Fruit fly (Drosophila melanogaster) whole organism, embryonic: Measurements from ENCODE around the gene CG2961.
A peak's percentile ranks its signal among the peaks of the same experiment; 100 is the strongest.

Experiments
- B-H2 ChIP-seq: fragments of 200-800 bp; sonication (Bioruptor generic); optimal IDR thresholded peaks from 2 replicates; lab custom pipeline; 2018; ENCODE audit warnings: missing biosample characterization, mild to moderate bottlenecking, missing genetic modification characterization
- Bdp1 ChIP-seq: fragments of 200-800 bp; sonication (Bioruptor generic); optimal IDR thresholded peaks from 3 replicates; lab custom pipeline; 2016; ENCODE audit warnings: missing biosample characterization, missing genetic modification characterization
- CG10979 ChIP-seq: fragments of 200-800 bp; sonication (Bioruptor generic); optimal IDR thresholded peaks from 2 replicates; lab custom pipeline; 2018; ENCODE audit warnings: missing biosample characterization, mild to moderate bottlenecking, missing genetic modification characterization, moderate library complexity
- CG11456 ChIP-seq: fragments of 200-800 bp; sonication (Bioruptor generic); IDR thresholded peaks from 3 replicates; pipeline ENCODE4 v1.3.6; 2022; ENCODE audit warnings: missing biosample characterization, missing genetic modification characterization
- CG11695 ChIP-seq: fragments of 200-800 bp; sonication (Bioruptor generic); IDR thresholded peaks from 3 replicates; pipeline ENCODE4 v1.3.6; 2022; ENCODE audit warnings: missing biosample characterization, missing genetic modification characterization
- CG11696 ChIP-seq: fragments of 200-800 bp; sonication (Bioruptor generic); IDR thresholded peaks from 2 replicates; pipeline ENCODE4 v1.3.6; 2022; ENCODE audit warnings: missing biosample characterization, missing genetic modification characterization
- CG12155 ChIP-seq: fragments of 200-800 bp; sonication (Bioruptor generic); optimal IDR thresholded peaks from 3 replicates; lab custom pipeline; 2016; ENCODE audit warnings: missing biosample characterization, missing genetic modification characterization
- CG12942 ChIP-seq: fragments of 200-800 bp; sonication (Bioruptor generic); optimal IDR thresholded peaks from 3 replicates; lab custom pipeline; 2016; ENCODE audit warnings: missing biosample characterization, missing genetic modification characterization
- CG13894 ChIP-seq: fragments of 200-800 bp; sonication (Bioruptor generic); optimal IDR thresholded peaks from 3 replicates; lab custom pipeline; 2018; ENCODE audit warnings: missing biosample characterization, mild to moderate bottlenecking, missing genetic modification characterization, moderate library complexity
- CG14014 ChIP-seq: fragments of 200-800 bp; sonication (Bioruptor generic); IDR thresholded peaks from 2 replicates; pipeline ENCODE4 v1.3.6; 2022; ENCODE audit warnings: missing biosample characterization, missing genetic modification characterization
- CG15514 ChIP-seq: fragments of 200-800 bp; sonication (Bioruptor generic); optimal IDR thresholded peaks from 3 replicates; lab custom pipeline; 2017; ENCODE audit warnings: missing biosample characterization, missing genetic modification characterization, mild to moderate bottlenecking, moderate library complexity, missing genetic modification reagents
- CG16779 ChIP-seq: fragments of 200-800 bp; sonication (Bioruptor generic); IDR thresholded peaks from 2 replicates; pipeline ENCODE4 v1.3.6; 2022; ENCODE audit warnings: missing biosample characterization, missing genetic modification characterization
- CG17912 ChIP-seq: fragments of 200-800 bp; sonication (Bioruptor generic); optimal IDR thresholded peaks from 2 replicates; lab custom pipeline; 2018; ENCODE audit warnings: missing biosample characterization, mild to moderate bottlenecking, missing genetic modification characterization
- CG18011 ChIP-seq: fragments of 200-800 bp; sonication (Bioruptor generic); optimal IDR thresholded peaks from 2 replicates; lab custom pipeline; 2017; ENCODE audit warnings: missing biosample characterization, missing genetic modification characterization, mild to moderate bottlenecking, moderate library complexity, missing genotype
- CG1832 ChIP-seq: fragments of 200-800 bp; sonication (Bioruptor generic); optimal IDR thresholded peaks from 2 replicates; lab custom pipeline; 2017; ENCODE audit warnings: missing biosample characterization, mild to moderate bottlenecking, missing genetic modification characterization, inconsistent platforms
- CG4424 ChIP-seq: fragments of 200-800 bp; sonication (Bioruptor generic); optimal IDR thresholded peaks from 3 replicates; lab custom pipeline; 2016; ENCODE audit warnings: missing biosample characterization, missing genetic modification characterization
- CG4707 ChIP-seq: fragments of 200-800 bp; sonication (Bioruptor generic); optimal IDR thresholded peaks from 2 replicates; lab custom pipeline; 2018; ENCODE audit warnings: missing biosample characterization, mild to moderate bottlenecking, missing genetic modification characterization, moderate library complexity
- CG5245 ChIP-seq: fragments of 200-800 bp; sonication (Bioruptor generic); optimal IDR thresholded peaks from 3 replicates; lab custom pipeline; 2016; ENCODE audit warnings: missing biosample characterization, missing genetic modification characterization
- CG6791 ChIP-seq: fragments of 200-800 bp; sonication (Bioruptor generic); IDR thresholded peaks from 3 replicates; pipeline ENCODE4 v1.3.6; 2022; ENCODE audit warnings: missing biosample characterization, missing genetic modification characterization; ENCODE audit not compliant: partially characterized antibody
- CG8388 ChIP-seq: fragments of 200-800 bp; sonication (Bioruptor generic); optimal IDR thresholded peaks from 2 replicates; lab custom pipeline; 2019; ENCODE audit warnings: missing biosample characterization, mild to moderate bottlenecking, missing genetic modification characterization, moderate library complexity
- CG9817 ChIP-seq: fragments of 200-800 bp; sonication (Bioruptor generic); optimal IDR thresholded peaks from 2 replicates; lab custom pipeline; 2018; ENCODE audit warnings: missing biosample characterization, mild to moderate bottlenecking, missing genetic modification characterization, moderate library complexity
- CG9932 ChIP-seq: fragments of 200-800 bp; sonication (Bioruptor generic); IDR thresholded peaks from 2 replicates; pipeline ENCODE4 v1.3.6; 2022; ENCODE audit warnings: missing biosample characterization, missing genetic modification characterization
- CTCF ChIP-seq: fragments of 200-800 bp; sonication (Bioruptor generic); optimal IDR thresholded peaks from 2 replicates; lab custom pipeline; 2017; ENCODE audit warnings: missing biosample characterization, mild to moderate bottlenecking, missing genetic modification characterization, moderate library complexity
- Dfd ChIP-seq, 2 experiments: fragments of >200 bp; optimal IDR thresholded peaks; 2 replicates each; lab custom pipeline; 2017; ENCODE audit warnings: missing biosample characterization in 2 of 2, missing genetic modification characterization in 2 of 2
- Drgx ChIP-seq: fragments of 200-800 bp; sonication (Bioruptor generic); IDR thresholded peaks from 2 replicates; pipeline ENCODE4 v1.3.6; 2022; ENCODE audit warnings: missing biosample characterization, missing genetic modification characterization
- E2f2 ChIP-seq: fragments of 200-800 bp; sonication (Bioruptor generic); IDR thresholded peaks from 2 replicates; pipeline ENCODE4 v1.3.6; 2022; ENCODE audit warnings: missing biosample characterization, missing genetic modification characterization
- GATAe ChIP-seq: fragments of 200-800 bp; sonication (Bioruptor generic); conservative IDR thresholded peaks from 2 replicates; pipeline ENCODE4 v1.3.6; 2022; ENCODE audit warnings: missing biosample characterization, missing genetic modification characterization
- Med ChIP-seq: fragments of 200-800 bp; sonication (Bioruptor generic); peaks from one replicate; lab custom pipeline; 2016; ENCODE audit warnings: missing biosample characterization, missing genetic modification characterization, mild to moderate bottlenecking, inconsistent platforms, moderate library complexity
- Nf-YC ChIP-seq: fragments of 200-800 bp; optimal IDR thresholded peaks from 3 replicates; lab custom pipeline; 2019; ENCODE audit warnings: missing biosample characterization, mild to moderate bottlenecking, missing genetic modification characterization, moderate library complexity
- Sry-β ChIP-seq: fragments of 200-800 bp; sonication (Bioruptor generic); optimal IDR thresholded peaks from 2 replicates; lab custom pipeline; 2018; ENCODE audit warnings: missing biosample characterization, mild to moderate bottlenecking, missing genetic modification characterization, moderate library complexity
- Trl ChIP-seq, 3 experiments: fragments of >200 bp in 2 of 3; fragments of 200-800 bp in 1 of 3; sonication (Bioruptor generic) in 1 of 3; optimal IDR thresholded peaks; 2 replicates in 1 of 3; 3 replicates in 2 of 3; lab custom pipeline; 2016 to 2017; ENCODE audit warnings: missing biosample characterization in 1 of 3, missing genetic modification characterization in 1 of 3
- btn ChIP-seq: fragments of 200-800 bp; sonication (Bioruptor generic); optimal IDR thresholded peaks from 2 replicates; lab custom pipeline; 2016; ENCODE audit warnings: missing biosample characterization, missing genetic modification characterization
- crol ChIP-seq: fragments of 200-800 bp; sonication (Bioruptor generic); IDR thresholded peaks from 2 replicates; pipeline ENCODE4 v1.3.6; 2022; ENCODE audit warnings: missing biosample characterization, missing genetic modification characterization
- dati ChIP-seq: fragments of 200-800 bp; sonication (Bioruptor generic); IDR thresholded peaks from 2 replicates; pipeline ENCODE4 v1.3.6; 2022; ENCODE audit warnings: missing biosample characterization, missing genetic modification characterization
- disco-r ChIP-seq: fragments of 200-800 bp; sonication (Bioruptor generic); optimal IDR thresholded peaks from 2 replicates; lab custom pipeline; 2016; ENCODE audit warnings: missing biosample characterization, missing genetic modification characterization
- ewg ChIP-seq: fragments of 200-800 bp; sonication (Bioruptor generic); optimal IDR thresholded peaks from 3 replicates; lab custom pipeline; 2017; ENCODE audit warnings: mild to moderate bottlenecking, missing biosample characterization, missing genetic modification reagents, missing genetic modification characterization
- fu2 ChIP-seq: fragments of 200-800 bp; sonication (Bioruptor generic); optimal IDR thresholded peaks from 2 replicates; lab custom pipeline; 2016; ENCODE audit warnings: missing biosample characterization, missing genetic modification characterization
- hb ChIP-seq: fragments of 200-800 bp; sonication (Bioruptor generic); IDR thresholded peaks from 3 replicates; pipeline ENCODE4 v1.3.6; 2022; ENCODE audit warnings: missing biosample characterization, missing genetic modification characterization; ENCODE audit not compliant: partially characterized antibody
- lov ChIP-seq, 2 experiments: fragments of 200-800 bp in 1 of 2; fragments of >200 bp in 1 of 2; sonication (Bioruptor generic) in 1 of 2; IDR thresholded peaks in 1 of 2; optimal IDR thresholded peaks in 1 of 2; 2 replicates in 1 of 2; 3 replicates in 1 of 2; pipeline versions ENCODE4 v1.3.6 to Lab custom; 2017 to 2022; ENCODE audit warnings: missing biosample characterization in 1 of 2, missing genetic modification characterization in 1 of 2
- pita ChIP-seq: fragments of 200-800 bp; sonication (Bioruptor generic); optimal IDR thresholded peaks from 2 replicates; lab custom pipeline; 2017; ENCODE audit warnings: missing biosample characterization, mild to moderate bottlenecking, missing genetic modification characterization
- sens ChIP-seq: fragments of 200-800 bp; sonication (Bioruptor generic); peaks from one replicate; lab custom pipeline; 2016; ENCODE audit warnings: missing biosample characterization, missing genetic modification characterization
- sens-2 ChIP-seq: fragments of 200-800 bp; sonication (Bioruptor generic); IDR thresholded peaks from 2 replicates; pipeline ENCODE4 v1.3.6; 2022; ENCODE audit warnings: missing biosample characterization, missing genetic modification characterization
- sima ChIP-seq: fragments of 200-800 bp; sonication (Bioruptor generic); optimal IDR thresholded peaks from 2 replicates; lab custom pipeline; 2016; ENCODE audit warnings: missing biosample characterization, missing genetic modification characterization
- sisA ChIP-seq: fragments of 200-800 bp; sonication (Bioruptor generic); IDR thresholded peaks from 2 replicates; pipeline ENCODE4 v1.3.6; 2022; ENCODE audit warnings: missing biosample characterization, missing genetic modification characterization
- slp2 ChIP-seq: fragments of 200-800 bp; sonication (Bioruptor generic); optimal IDR thresholded peaks from 2 replicates; lab custom pipeline; 2016; ENCODE audit warnings: missing biosample characterization, missing genetic modification characterization
- tin ChIP-seq: fragments of 200-800 bp; sonication (Bioruptor generic); optimal IDR thresholded peaks from 3 replicates; lab custom pipeline; 2016; ENCODE audit warnings: missing biosample characterization, missing genetic modification characterization
- wdn ChIP-seq: fragments of 200-800 bp; sonication (Bioruptor generic); IDR thresholded peaks from 2 replicates; pipeline ENCODE4 v1.3.6; 2022; ENCODE audit warnings: missing biosample characterization, missing genetic modification characterization
- yki ChIP-seq: fragments of >200 bp; optimal IDR thresholded peaks from 3 replicates; lab custom pipeline; 2018

Gene CG2961

DNA sequence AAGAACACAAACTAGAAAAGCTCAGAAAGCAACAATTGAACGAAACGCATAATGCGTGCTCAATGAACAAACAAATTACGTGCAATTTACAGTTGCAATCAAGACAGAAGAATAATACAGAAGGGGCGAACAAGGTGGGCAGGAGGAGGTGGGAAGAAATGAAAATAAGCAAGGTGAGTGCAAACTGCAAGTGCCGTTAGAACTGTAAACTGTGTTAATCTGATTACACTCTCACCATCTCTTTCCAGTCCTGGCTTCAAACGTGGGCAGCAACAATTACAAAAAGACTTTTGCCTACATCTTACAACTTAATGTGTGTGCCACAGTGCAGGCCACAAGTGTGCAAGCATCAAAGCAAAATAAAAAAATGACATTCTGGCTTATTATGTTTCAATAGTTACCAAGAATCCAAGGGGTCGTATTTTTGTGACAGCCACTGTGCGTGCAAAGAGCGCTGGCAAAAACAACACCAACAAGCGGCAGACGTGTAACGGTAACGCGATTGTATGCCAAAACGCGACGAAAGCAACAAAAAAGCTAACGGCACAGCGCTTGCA lies 22.5 kb downstream of the CG2961 start:
- 0 out of 2 replicates have a peak, but pooled peaks have one; percentile 22 for TF ChIP-seq CG14014 (GFP tag; lab: Robert Waterston, UW)
- TF ChIP-seq pita (GFP tag; lab: Kevin White, UChicago) = no peak
- peak; percentile 65 for TF ChIP-seq CG8388 (GFP tag; lab: Kevin White, UChicago)
- no peak for TF ChIP-seq dati (GFP tag; lab: Robert Waterston, UW)
- TF ChIP-seq Sry-β (GFP tag; lab: Kevin White, UChicago) = peak; percentile 42
- peak; percentile 42 for TF ChIP-seq Drgx
- no peak for TF ChIP-seq ewg (GFP tag; lab: Kevin White, UChicago)
- no peak for TF ChIP-seq CG15514 (GFP tag; lab: Kevin White, UChicago)
- no peak for TF ChIP-seq CG13894 (tag; lab: Kevin White, UChicago)
- TF ChIP-seq sens = peak; percentile 20
- 0 out of 2 replicates have a peak, but pooled peaks have one; percentile 41 for TF ChIP-seq CG11696 (GFP tag; lab: Robert Waterston, UW)

DNA sequence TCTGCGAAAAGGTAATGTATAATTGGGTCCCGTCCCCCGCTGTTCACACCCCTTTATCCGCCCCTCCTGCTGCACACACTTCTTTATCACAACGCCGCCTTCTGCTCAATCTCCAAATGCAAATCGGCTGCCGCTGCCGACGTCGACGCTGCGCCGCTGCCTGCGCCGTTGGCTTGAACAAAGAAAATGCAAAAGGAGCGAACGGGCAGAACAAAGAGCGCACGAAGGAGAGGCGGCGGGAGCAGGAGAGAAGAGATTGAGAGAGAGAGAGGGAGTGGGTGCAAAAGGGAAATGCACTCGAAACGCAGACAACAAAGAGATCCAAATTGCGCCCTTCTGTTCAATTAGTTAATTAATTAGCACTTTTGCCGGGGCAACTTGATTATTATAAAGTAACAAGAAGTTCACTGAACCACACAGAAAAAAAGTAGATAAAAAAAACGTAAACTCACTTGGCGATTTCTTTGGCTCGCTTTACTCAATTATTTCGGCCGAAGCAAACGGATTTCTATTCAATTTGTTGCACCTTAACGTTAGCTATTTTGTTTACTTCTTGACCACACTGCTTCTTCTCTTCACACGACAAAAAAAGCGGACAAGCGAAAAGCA lies 23.2 kb downstream of the CG2961 start:
- no peak for TF ChIP-seq btn (GFP tag; lab: Kevin White, UChicago)
- no peak for TF ChIP-seq wdn (GFP tag; lab: Robert Waterston, UW)
- 0 out of 3 replicates have a peak, but pooled peaks have one; percentile 21 for TF ChIP-seq CG6791 (GFP tag; lab: Robert Waterston, UW)
- peak; percentile 26 for TF ChIP-seq CG1832 (GFP tag; lab: Kevin White, UChicago)
- TF ChIP-seq yki (lab: Kevin White, UChicago) = peak; percentile 39
- TF ChIP-seq Bdp1 (GFP tag; lab: Kevin White, UChicago) = no peak
- no peak for TF ChIP-seq CG11456 (GFP tag; lab: Robert Waterston, UW)
- TF ChIP-seq CG11695 (GFP tag; lab: Robert Waterston, UW) = no peak
- peak; percentile 54 for TF ChIP-seq crol (GFP tag; lab: Robert Waterston, UW)
- peak; percentile 18 for TF ChIP-seq Med (GFP tag; lab: Kevin White, UChicago)
- TF ChIP-seq CG5245 (GFP tag; lab: Kevin White, UChicago) = no peak
- no peak for TF ChIP-seq CG18011 (GFP tag; lab: Kevin White, UChicago)
- TF ChIP-seq Dfd (GFP tag; optimal IDR thresholded peaks at IDR 0.05; lab: Kevin White, UChicago) = no peak
- TF ChIP-seq Trl (optimal IDR thresholded peaks at IDR 0.05; lab: Kevin White, UChicago) = peak; percentile 6 to 69
- TF ChIP-seq Trl (GFP tag; optimal IDR thresholded peaks at IDR 0.05; lab: Kevin White, UChicago) = no peak
- no peak for TF ChIP-seq hb (GFP tag; lab: Robert Waterston, UW)
- TF ChIP-seq CG4424 (GFP tag; lab: Kevin White, UChicago) = no peak
- no peak for TF ChIP-seq CG9817 (tag; lab: Kevin White, UChicago)
- no peak for TF ChIP-seq CG12942 (GFP tag; lab: Kevin White, UChicago)
- no peak for TF ChIP-seq sisA (GFP tag; lab: Robert Waterston, UW)
- no peak for TF ChIP-seq CG4707 (GFP tag; lab: Kevin White, UChicago)
- no peak for TF ChIP-seq CG17912
- TF ChIP-seq GATAe (GFP tag; lab: Robert Waterston, UW) = no peak
- TF ChIP-seq sima (GFP tag; lab: Kevin White, UChicago) = no peak

DNA sequence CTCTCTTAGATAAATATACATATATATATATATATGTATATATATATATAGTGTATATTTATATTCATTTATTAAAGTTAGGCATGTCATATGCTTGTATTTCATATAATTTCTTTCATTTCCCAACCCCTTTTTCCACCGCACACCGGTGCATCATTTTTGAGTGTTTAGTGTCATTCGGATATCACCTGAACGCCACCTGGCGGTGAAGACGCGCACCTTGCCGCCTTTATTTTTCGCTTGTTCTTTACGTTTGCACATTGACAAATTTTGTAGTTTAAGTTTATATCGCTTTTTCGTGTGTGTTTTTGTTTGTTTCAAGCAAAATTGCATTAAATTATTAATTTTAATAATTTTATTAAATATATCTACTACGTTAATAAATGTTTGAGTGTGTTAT lies 26.8 kb downstream of the CG2961 start:
- TF ChIP-seq lov (optimal IDR thresholded peaks at IDR 0.05; lab: Kevin White, UChicago) (no peak), lov (GFP tag; IDR thresholded peaks at IDR 0.05; lab: Robert Waterston, UW) (no peak), Nf-YC (tag; lab: Kevin White, UChicago) (no peak), CG10979 (tag; lab: Kevin White, UChicago) (peak; percentile 90), CTCF (GFP tag; lab: Kevin White, UChicago) (peak; percentile 84), CG9932 (GFP tag; lab: Robert Waterston, UW) (no peak), B-H2 (GFP tag; lab: Kevin White, UChicago) (no peak), E2f2 (no peak), sens-2 (GFP tag; lab: Robert Waterston, UW) (no peak), CG16779 (GFP tag; lab: Robert Waterston, UW) (no peak), CG12155 (GFP tag; lab: Kevin White, UChicago) (no peak), tin (GFP tag; lab: Kevin White, UChicago) (no peak), dati (GFP tag; lab: Robert Waterston, UW) (no peak), fu2 (GFP tag; lab: Kevin White, UChicago) (no peak), disco-r (GFP tag; lab: Kevin White, UChicago) (no peak), slp2 (GFP tag; lab: Kevin White, UChicago) (no peak)
